Fruit fly (Drosophila melanogaster) whole organism, embryonic: Measurements from ENCODE around the gene Ir93a.

Experiments
- BEAF-32 ChIP-seq: fragments of 200-800 bp; sonication (Bioruptor generic); optimal IDR thresholded peaks from 3 replicates; lab custom pipeline; 2017; ENCODE audit warnings: missing biosample characterization, missing genetic modification characterization, mild to moderate bottlenecking, moderate library complexity, missing genetic modification reagents
- CG10267 ChIP-seq: fragments of 200-800 bp; sonication (Bioruptor generic); optimal IDR thresholded peaks from 2 replicates; lab custom pipeline; 2018; ENCODE audit warnings: missing biosample characterization, mild to moderate bottlenecking, missing genetic modification characterization, moderate library complexity
- CG10431 ChIP-seq: fragments of 200-800 bp; sonication (Bioruptor generic); optimal IDR thresholded peaks from 3 replicates; lab custom pipeline; 2018; ENCODE audit warnings: missing biosample characterization, mild to moderate bottlenecking, missing genetic modification characterization
- CG12104 ChIP-seq: fragments of 200-800 bp; sonication (Bioruptor generic); optimal IDR thresholded peaks from 3 replicates; lab custom pipeline; 2016; ENCODE audit warnings: missing biosample characterization, missing genetic modification characterization
- CG12744 ChIP-seq: fragments of 200-800 bp; sonication (Bioruptor generic); optimal IDR thresholded peaks from 2 replicates; lab custom pipeline; 2016; ENCODE audit warnings: missing biosample characterization, missing genetic modification characterization
- CG13296 ChIP-seq: fragments of 200-800 bp; sonication (Bioruptor generic); optimal IDR thresholded peaks from 3 replicates; lab custom pipeline; 2018; ENCODE audit warnings: missing biosample characterization, mild to moderate bottlenecking, missing genetic modification characterization
- CG14965 ChIP-seq: fragments of 200-800 bp; sonication (Bioruptor generic); optimal IDR thresholded peaks from 2 replicates; lab custom pipeline; 2016; ENCODE audit warnings: missing biosample characterization, missing genetic modification characterization, borderline replicate concordance
- CG1529 ChIP-seq: fragments of 200-800 bp; sonication (Bioruptor generic); optimal IDR thresholded peaks from 3 replicates; lab custom pipeline; 2018; ENCODE audit warnings: missing biosample characterization, missing genetic modification characterization
- CG17829 ChIP-seq: fragments of 200-800 bp; optimal IDR thresholded peaks from 2 replicates; lab custom pipeline; 2019; ENCODE audit warnings: missing biosample characterization, mild to moderate bottlenecking, missing genetic modification characterization, moderate library complexity
- CG1832 ChIP-seq: fragments of 200-800 bp; sonication (Bioruptor generic); optimal IDR thresholded peaks from 2 replicates; lab custom pipeline; 2017; ENCODE audit warnings: missing biosample characterization, mild to moderate bottlenecking, missing genetic modification characterization, inconsistent platforms
- CG2202 ChIP-seq: fragments of 200-800 bp; sonication (Bioruptor generic); optimal IDR thresholded peaks from 2 replicates; lab custom pipeline; 2018; ENCODE audit warnings: missing biosample characterization, mild to moderate bottlenecking, missing genetic modification characterization
- CG34422 ChIP-seq: fragments of 200-800 bp; sonication (Bioruptor generic); IDR thresholded peaks from 3 replicates; pipeline ENCODE4 v1.3.6; 2022; ENCODE audit warnings: missing biosample characterization, missing genetic modification characterization
- CG4730 ChIP-seq: fragments of 200-800 bp; sonication (Bioruptor generic); IDR thresholded peaks from 2 replicates; pipeline ENCODE4 v1.3.6; 2022; ENCODE audit warnings: missing biosample characterization, missing genetic modification characterization
- CG7987 ChIP-seq: fragments of 200-800 bp; sonication (Bioruptor generic); optimal IDR thresholded peaks from 2 replicates; lab custom pipeline; 2018; ENCODE audit warnings: missing biosample characterization, mild to moderate bottlenecking, missing genetic modification characterization, moderate library complexity
- CG9215 ChIP-seq: fragments of 200-800 bp; sonication (Bioruptor generic); IDR thresholded peaks from 2 replicates; pipeline ENCODE4 v1.3.6; 2022; ENCODE audit warnings: missing biosample characterization, missing genetic modification characterization
- CG9609 ChIP-seq: fragments of 200-800 bp; sonication (Bioruptor generic); optimal IDR thresholded peaks from 3 replicates; lab custom pipeline; 2016; ENCODE audit warnings: missing biosample characterization, missing genetic modification characterization
- CG9817 ChIP-seq: fragments of 200-800 bp; sonication (Bioruptor generic); optimal IDR thresholded peaks from 2 replicates; lab custom pipeline; 2018; ENCODE audit warnings: missing biosample characterization, mild to moderate bottlenecking, missing genetic modification characterization, moderate library complexity
- CkIIα-i1 ChIP-seq: fragments of 200-800 bp; sonication (Bioruptor generic); IDR thresholded peaks from 2 replicates; pipeline ENCODE4 v1.3.6; 2022; ENCODE audit warnings: missing biosample characterization, missing genetic modification characterization
- Deaf1 ChIP-seq: fragments of 200-800 bp; optimal IDR thresholded peaks from 3 replicates; lab custom pipeline; 2019; ENCODE audit warnings: missing biosample characterization, mild to moderate bottlenecking, missing genetic modification characterization, moderate library complexity
- HLH3B ChIP-seq: fragments of 200-800 bp; sonication (Bioruptor generic); IDR thresholded peaks from 2 replicates; pipeline ENCODE4 v1.3.6; 2022; ENCODE audit warnings: missing biosample characterization, missing genetic modification characterization
- Hand ChIP-seq: fragments of 200-800 bp; sonication (Bioruptor generic); optimal IDR thresholded peaks from 2 replicates; lab custom pipeline; 2017; ENCODE audit warnings: mild to moderate bottlenecking, missing biosample characterization, missing genetic modification reagents, missing genetic modification characterization
- Kr ChIP-seq: fragments of 200-800 bp; sonication (Bioruptor generic); optimal IDR thresholded peaks from 2 replicates; lab custom pipeline; 2017; ENCODE audit warnings: missing biosample characterization, mild to moderate bottlenecking, missing genetic modification characterization
- Lpt ChIP-seq: fragments of >200 bp; optimal IDR thresholded peaks from 2 replicates; lab custom pipeline; 2018; ENCODE audit warnings: missing biosample characterization, missing genetic modification characterization
- Nf-YC ChIP-seq: fragments of 200-800 bp; optimal IDR thresholded peaks from 3 replicates; lab custom pipeline; 2019; ENCODE audit warnings: missing biosample characterization, mild to moderate bottlenecking, missing genetic modification characterization, moderate library complexity
- Opbp ChIP-seq: fragments of 200-800 bp; sonication (Bioruptor generic); IDR thresholded peaks from 3 replicates; pipeline ENCODE4 v1.3.6; 2022; ENCODE audit warnings: missing biosample characterization, missing genetic modification characterization; ENCODE audit not compliant: partially characterized antibody
- PHDP ChIP-seq: fragments of 200-800 bp; sonication (Bioruptor generic); optimal IDR thresholded peaks from 3 replicates; lab custom pipeline; 2018; ENCODE audit warnings: missing biosample characterization, mild to moderate bottlenecking, missing genetic modification characterization, moderate library complexity
- Pdp1 ChIP-seq, 2 experiments: fragments of 200-800 bp; sonication (Bioruptor generic); optimal IDR thresholded peaks; 3 replicates each; lab custom pipeline; 2016; ENCODE audit warnings: missing biosample characterization in 2 of 2, missing genetic modification characterization in 2 of 2, mild to moderate bottlenecking in 1 of 2, moderate library complexity in 1 of 2
- Stat92E ChIP-seq, 3 experiments: fragments of >200 bp in 2 of 3; fragments of 200-800 bp in 1 of 3; sonication (Bioruptor generic) in 1 of 3; optimal IDR thresholded peaks; 2 replicates each; lab custom pipeline; 2017 to 2019; ENCODE audit warnings: missing biosample characterization in 3 of 3, missing genetic modification characterization in 3 of 3, mild to moderate bottlenecking in 1 of 3, moderate library complexity in 1 of 3
- TFAM ChIP-seq: fragments of 200-800 bp; sonication (Bioruptor generic); optimal IDR thresholded peaks from 2 replicates; lab custom pipeline; 2017; ENCODE audit warnings: missing biosample characterization, missing genetic modification characterization, inconsistent platforms
- Trl ChIP-seq, 3 experiments: fragments of >200 bp in 2 of 3; fragments of 200-800 bp in 1 of 3; sonication (Bioruptor generic) in 1 of 3; optimal IDR thresholded peaks; 2 replicates in 1 of 3; 3 replicates in 2 of 3; lab custom pipeline; 2016 to 2017; ENCODE audit warnings: missing biosample characterization in 1 of 3, missing genetic modification characterization in 1 of 3
- Vsx1 ChIP-seq: fragments of 200-800 bp; sonication (Bioruptor generic); optimal IDR thresholded peaks from 2 replicates; lab custom pipeline; 2017; ENCODE audit warnings: missing biosample characterization, mild to moderate bottlenecking, missing genetic modification characterization, missing genetic modification reagents
- ap ChIP-seq: fragments of 200-800 bp; sonication (Bioruptor generic); IDR thresholded peaks from 2 replicates; pipeline ENCODE4 v1.3.6; 2022; ENCODE audit warnings: missing biosample characterization, missing genetic modification characterization
- ato ChIP-seq: fragments of 200-800 bp; sonication (Bioruptor generic); IDR thresholded peaks from 2 replicates; pipeline ENCODE4 v1.3.6; 2022; ENCODE audit warnings: missing biosample characterization, missing genetic modification characterization; ENCODE audit not compliant: partially characterized antibody
- caup ChIP-seq: fragments of 200-800 bp; sonication (Bioruptor generic); optimal IDR thresholded peaks from 3 replicates; lab custom pipeline; 2017; ENCODE audit warnings: missing biosample characterization, mild to moderate bottlenecking, missing genetic modification characterization, moderate library complexity; ENCODE audit not compliant: severe bottlenecking
- ci ChIP-seq: fragments of 200-800 bp; sonication (Bioruptor generic); IDR thresholded peaks from 3 replicates; pipeline ENCODE4 v1.3.6; 2022; ENCODE audit warnings: missing biosample characterization, missing genetic modification characterization
- croc ChIP-seq: fragments of 200-800 bp; sonication (Bioruptor generic); conservative IDR thresholded peaks from 3 replicates; pipeline ENCODE4 v1.3.6; 2022; ENCODE audit warnings: missing biosample characterization, missing genetic modification characterization
- dpn ChIP-seq, 2 experiments: fragments of 200-800 bp; sonication (Bioruptor generic); optimal IDR thresholded peaks; 3 replicates each; lab custom pipeline; 2016; ENCODE audit warnings: missing biosample characterization in 2 of 2, missing genetic modification characterization in 2 of 2
- dysf ChIP-seq: fragments of 200-800 bp; sonication (Bioruptor generic); IDR thresholded peaks from 3 replicates; pipeline ENCODE4 v1.3.6; 2022; ENCODE audit warnings: missing biosample characterization, missing genetic modification characterization
- gem ChIP-seq: fragments of 200-800 bp; sonication (Bioruptor generic); optimal IDR thresholded peaks from 2 replicates; lab custom pipeline; 2019; ENCODE audit warnings: missing biosample characterization, mild to moderate bottlenecking, missing genetic modification characterization, moderate library complexity
- hth ChIP-seq: fragments of >200 bp; optimal IDR thresholded peaks from 2 replicates; lab custom pipeline; 2017; ENCODE audit warnings: inconsistent platforms
- inv ChIP-seq: fragments of 200-800 bp; sonication (Bioruptor generic); IDR thresholded peaks from 2 replicates; pipeline ENCODE4 v1.3.6; 2022; ENCODE audit warnings: missing biosample characterization, missing genetic modification characterization; ENCODE audit not compliant: partially characterized antibody
- knrl ChIP-seq: fragments of 200-800 bp; sonication (Bioruptor generic); IDR thresholded peaks from 3 replicates; pipeline ENCODE4 v1.3.6; 2022; ENCODE audit warnings: missing biosample characterization, missing genetic modification characterization; ENCODE audit not compliant: partially characterized antibody
- lola ChIP-seq, 3 experiments: fragments of >200 bp in 2 of 3; fragments of 200-800 bp in 1 of 3; sonication (Bioruptor generic) in 1 of 3; optimal IDR thresholded peaks; 2 replicates each; lab custom pipeline; 2017 to 2019; ENCODE audit warnings: missing biosample characterization in 3 of 3, missing genetic modification characterization in 3 of 3, mild to moderate bottlenecking in 1 of 3, moderate library complexity in 1 of 3
- prd ChIP-seq, 3 experiments: fragments of >200 bp in 2 of 3; fragments of 200-800 bp in 1 of 3; sonication (Bioruptor generic) in 1 of 3; optimal IDR thresholded peaks in 2 of 3; IDR thresholded peaks in 1 of 3; 2 replicates in 2 of 3; 3 replicates in 1 of 3; pipeline versions ENCODE4 v1.3.6 to Lab custom; 2017 to 2022; ENCODE audit warnings: missing biosample characterization in 1 of 3, missing genetic modification characterization in 1 of 3
- pzg ChIP-seq: fragments of 200-800 bp; sonication (Bioruptor generic); optimal IDR thresholded peaks from 3 replicates; lab custom pipeline; 2018; ENCODE audit warnings: missing biosample characterization, mild to moderate bottlenecking, missing genetic modification characterization, moderate library complexity
- ranshi ChIP-seq: fragments of 200-800 bp; sonication (Bioruptor generic); IDR thresholded peaks from 2 replicates; pipeline ENCODE4 v1.3.6; 2022; ENCODE audit warnings: missing biosample characterization, missing genetic modification characterization
- salm ChIP-seq: fragments of 200-800 bp; sonication (Bioruptor generic); optimal IDR thresholded peaks from 2 replicates; lab custom pipeline; 2018; ENCODE audit warnings: missing biosample characterization, mild to moderate bottlenecking, missing genetic modification characterization
- sima ChIP-seq: fragments of 200-800 bp; sonication (Bioruptor generic); optimal IDR thresholded peaks from 2 replicates; lab custom pipeline; 2016; ENCODE audit warnings: missing biosample characterization, missing genetic modification characterization
- wek ChIP-seq: fragments of 200-800 bp; sonication (Bioruptor generic); optimal IDR thresholded peaks from 3 replicates; lab custom pipeline; 2018; ENCODE audit warnings: missing biosample characterization, mild to moderate bottlenecking, missing genetic modification characterization, moderate library complexity

Gene Ir93a

DNA sequence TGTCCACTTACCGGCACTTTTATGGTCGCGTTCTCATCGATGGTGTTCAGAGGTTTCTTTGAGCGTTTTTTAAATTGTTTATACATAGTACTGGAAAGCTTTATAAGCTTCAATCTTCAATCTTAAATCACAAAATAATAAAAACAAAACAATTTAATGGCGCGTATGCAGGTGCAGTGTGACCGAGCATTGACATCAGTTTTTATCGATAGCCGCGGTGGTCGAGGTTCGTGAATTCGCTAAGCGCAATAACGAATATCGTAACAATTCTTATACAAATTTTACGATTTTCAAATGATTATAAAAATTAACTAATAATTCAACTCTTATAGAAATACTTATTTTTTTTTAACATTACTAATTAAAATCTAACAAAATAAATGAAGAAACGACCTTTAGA is 43.7 kb downstream of the Ir93a start, which contains the start of gene Fancd2 (continued):
- no peak for TF ChIP-seq croc (GFP tag; lab: Robert Waterston, UW)
- no peak for TF ChIP-seq ap (GFP tag; lab: Robert Waterston, UW)
- TF ChIP-seq pzg, result peak; percentile 64
- no peak for TF ChIP-seq HLH3B (GFP tag; lab: Robert Waterston, UW)
- TF ChIP-seq wek, result no peak
- no peak for TF ChIP-seq CG10431 (GFP tag; lab: Kevin White, UChicago)
- TF ChIP-seq Kr (GFP tag; lab: Kevin White, UChicago), result no peak
- TF ChIP-seq CG7987 (GFP tag; lab: Kevin White, UChicago), result no peak
- TF ChIP-seq inv, result 0 out of 2 replicates have a peak, but pooled peaks have one; percentile 24
- no peak for TF ChIP-seq salm
- TF ChIP-seq prd (optimal IDR thresholded peaks at IDR 0.05; lab: Kevin White, UChicago), result no peak
- no peak for TF ChIP-seq prd (GFP tag; IDR thresholded peaks at IDR 0.05; lab: Robert Waterston, UW)
- TF ChIP-seq CG13296 (GFP tag; lab: Kevin White, UChicago), result no peak
- TF ChIP-seq CG1832 (GFP tag; lab: Kevin White, UChicago), result no peak
- no peak for TF ChIP-seq dpn (GFP tag; optimal IDR thresholded peaks at IDR 0.05; lab: Kevin White, UChicago)
- TF ChIP-seq CkIIα-i1 (GFP tag; lab: Robert Waterston, UW), result no peak
- TF ChIP-seq Nf-YC (tag; lab: Kevin White, UChicago), result no peak
- no peak for TF ChIP-seq CG9609 (GFP tag; lab: Kevin White, UChicago)
- TF ChIP-seq lola (GFP tag; optimal IDR thresholded peaks at IDR 0.05; lab: Kevin White, UChicago), result no peak
- TF ChIP-seq ci (GFP tag; lab: Robert Waterston, UW), result no peak
- no peak for TF ChIP-seq Pdp1 (GFP tag; optimal IDR thresholded peaks at IDR 0.05; lab: Kevin White, UChicago)
- no peak for TF ChIP-seq Stat92E (GFP tag; optimal IDR thresholded peaks at IDR 0.05; lab: Kevin White, UChicago)
- no peak for TF ChIP-seq dysf (GFP tag; lab: Robert Waterston, UW)
- no peak for TF ChIP-seq hth
- peak; percentile 70 for TF ChIP-seq knrl (GFP tag; lab: Robert Waterston, UW)
- no peak for TF ChIP-seq CG4730 (GFP tag; lab: Robert Waterston, UW)
- no peak for TF ChIP-seq TFAM (GFP tag; lab: Kevin White, UChicago)
- peak; percentile 22 for TF ChIP-seq CG10267 (tag; lab: Kevin White, UChicago)
- no peak for TF ChIP-seq Deaf1
- no peak for TF ChIP-seq CG12104 (GFP tag; lab: Kevin White, UChicago)
- no peak for TF ChIP-seq CG17829 (tag; lab: Kevin White, UChicago)
- TF ChIP-seq CG34422, result no peak
- TF ChIP-seq Lpt, result no peak
- TF ChIP-seq CG9817 (tag; lab: Kevin White, UChicago), result no peak
- no peak for TF ChIP-seq ranshi (GFP tag; lab: Robert Waterston, UW)
- peak; percentile 73; the same call in 2 of the 3 replicates for TF ChIP-seq Opbp (GFP tag; lab: Robert Waterston, UW)
- TF ChIP-seq ato, result no peak
- no peak for TF ChIP-seq PHDP (tag; lab: Kevin White, UChicago)
- TF ChIP-seq Hand (GFP tag; lab: Kevin White, UChicago), result no peak
- peak; percentile 72 for TF ChIP-seq BEAF-32 (GFP tag; lab: Kevin White, UChicago)
- TF ChIP-seq gem, result no peak
- no peak for TF ChIP-seq CG14965
- TF ChIP-seq caup, result no peak
- no peak for TF ChIP-seq Vsx1 (GFP tag; lab: Kevin White, UChicago)
- TF ChIP-seq CG12744 (GFP tag; lab: Kevin White, UChicago), result no peak
- no peak for TF ChIP-seq sima (GFP tag; lab: Kevin White, UChicago)
- TF ChIP-seq CG9215, result no peak
- TF ChIP-seq CG1529 (GFP tag; lab: Kevin White, UChicago), result no peak
- no peak for TF ChIP-seq CG2202
- TF ChIP-seq Trl (optimal IDR thresholded peaks at IDR 0.05; lab: Kevin White, UChicago), result no peak
- no peak for TF ChIP-seq Trl (GFP tag; optimal IDR thresholded peaks at IDR 0.05; lab: Kevin White, UChicago)
